Worm (Caenorhabditis elegans): ENCODE results near the gene gmeb-1.

The gmeb-1 gene

DNA sequence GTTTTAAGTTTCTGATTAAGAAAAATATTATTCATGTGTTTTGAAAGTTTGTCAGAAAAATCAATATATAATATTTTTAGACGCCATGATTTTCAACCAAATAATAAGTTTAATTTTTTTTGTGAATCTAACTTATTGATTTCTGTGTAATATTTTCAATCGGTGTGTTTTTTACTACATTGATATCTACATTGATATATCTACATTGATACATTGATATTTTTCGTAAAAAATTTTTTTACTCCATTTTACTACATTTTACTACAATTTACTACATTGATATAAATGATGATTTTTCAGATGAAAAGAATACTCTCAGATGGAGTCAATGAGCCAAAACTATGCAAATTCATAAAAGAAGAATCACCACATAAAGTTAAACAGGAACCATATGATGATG is at the start of gene gmeb-1:
gmeb-1 (plus strand) TSS at position 301 of the 400 bp plus-strand sequence.
- TF ChIP-seq ham-2 (GFP tag; optimal IDR thresholded peaks at IDR 0.05) (no peak), tbx-8 (GFP tag; optimal IDR thresholded peaks at IDR 0.05) (no peak), ceh-39 (tag; optimal IDR thresholded peaks at IDR 0.05) (no peak), bed-3 (GFP tag; optimal IDR thresholded peaks at IDR 0.05) (no peak), unc-39 (tag; optimal IDR thresholded peaks at IDR 0.05) (no peak), lin-32 (GFP tag; optimal IDR thresholded peaks at IDR 0.05) (no peak)

DNA sequence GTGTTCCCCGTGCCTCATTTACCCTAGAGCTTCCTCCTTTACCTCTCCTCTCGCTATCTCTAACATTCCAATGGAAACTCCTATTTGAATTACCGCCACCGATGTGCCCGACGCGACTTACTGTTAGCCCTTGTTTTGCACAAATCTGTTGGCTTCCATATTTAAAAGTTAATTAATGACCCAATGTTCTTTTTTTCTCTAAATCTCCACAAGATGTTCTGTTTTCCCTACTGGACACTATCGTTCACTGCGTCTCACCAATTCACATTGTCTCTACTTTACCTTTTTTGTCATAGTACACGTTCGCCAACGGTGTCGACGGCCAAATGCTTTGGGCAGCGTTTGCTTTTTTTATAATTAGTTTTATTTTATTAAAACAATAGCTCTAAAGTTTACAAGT is 18.8 kb upstream of the gmeb-1 start:
- no peak for TF ChIP-seq flh-1 (GFP tag; optimal IDR thresholded peaks at IDR 0.05)
- peak; percentile 35 for TF ChIP-seq mep-1 (tag; optimal IDR thresholded peaks at IDR 0.05)
- TF ChIP-seq cnd-1 (tag; optimal IDR thresholded peaks at IDR 0.05), result no peak
- TF ChIP-seq ham-2 (GFP tag; optimal IDR thresholded peaks at IDR 0.05), result peak; percentile 85
- no peak for TF ChIP-seq elt-1 (tag; optimal IDR thresholded peaks at IDR 0.05; ENCODE audit: borderline replicate concordance, insufficient read depth)
- no peak for TF ChIP-seq nhr-28 (tag; optimal IDR thresholded peaks at IDR 0.05)
- TF ChIP-seq sem-2 (GFP tag; optimal IDR thresholded peaks at IDR 0.05), result no peak
- TF ChIP-seq nhr-237 (tag; optimal IDR thresholded peaks at IDR 0.05), result no peak
- no peak for TF ChIP-seq unc-39 (tag; optimal IDR thresholded peaks at IDR 0.05)
- no peak for TF ChIP-seq nhr-12 (tag; optimal IDR thresholded peaks at IDR 0.05)
- TF ChIP-seq blmp-1 (tag; optimal IDR thresholded peaks at IDR 0.05), result no peak
- TF ChIP-seq elt-3 (tag; optimal IDR thresholded peaks at IDR 0.05), result no peak
- no peak for TF ChIP-seq mls-2 (tag; optimal IDR thresholded peaks at IDR 0.05)
- TF ChIP-seq hlh-1 (tag; optimal IDR thresholded peaks at IDR 0.05), result no peak
- no peak for TF ChIP-seq sptf-1 (tag; optimal IDR thresholded peaks at IDR 0.05)
- no peak for TF ChIP-seq mab-5 (tag; optimal IDR thresholded peaks at IDR 0.05)
- peak; percentile 68 for TF ChIP-seq ces-1 (GFP tag; optimal IDR thresholded peaks at IDR 0.05)
- no peak for TF ChIP-seq ceh-83 (GFP tag; optimal IDR thresholded peaks at IDR 0.05)
- no peak for TF ChIP-seq unc-120 (tag; optimal IDR thresholded peaks at IDR 0.05; ENCODE audit: poor library complexity, severe bottlenecking)
- TF ChIP-seq bed-3 (GFP tag; optimal IDR thresholded peaks at IDR 0.05), result no peak
- TF ChIP-seq nhr-2 (tag; optimal IDR thresholded peaks at IDR 0.05), result no peak

DNA sequence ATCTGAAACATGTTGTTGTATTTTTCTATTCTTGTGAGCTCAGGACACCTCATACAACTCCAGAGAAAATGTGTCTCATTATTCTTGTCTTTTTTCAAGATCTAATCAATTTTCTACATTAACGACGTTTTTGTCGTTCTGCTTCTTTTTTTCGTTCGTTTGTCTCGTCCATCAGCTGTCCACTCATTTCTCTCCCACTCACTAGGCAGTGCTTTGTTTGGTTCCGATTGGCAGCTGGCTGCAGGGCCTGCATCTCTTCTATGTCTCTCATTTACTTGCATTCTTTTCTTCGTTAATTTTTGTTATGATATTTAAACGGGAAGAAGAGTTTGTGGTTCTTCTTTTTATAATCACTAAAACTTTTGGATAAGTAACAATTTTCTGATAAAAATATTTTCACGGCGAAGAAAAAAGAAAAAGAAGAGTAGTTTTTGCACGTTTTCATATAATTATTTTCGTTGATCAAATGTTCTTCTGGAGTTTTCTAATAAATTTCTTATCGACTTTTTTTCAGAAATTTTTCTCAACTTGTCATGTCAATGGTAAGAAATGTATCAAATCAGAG is 17.9 kb upstream of the gmeb-1 start, which contains the start of gene 2L52.1:
2L52.1 (plus strand) TSS at position 515 of the 565 bp plus-strand sequence.
- TF ChIP-seq cnd-1 (tag; optimal IDR thresholded peaks at IDR 0.05) (peak; percentile 49), unc-62 (GFP tag; optimal IDR thresholded peaks at IDR 0.05) (peak; percentile 46), nhr-237 (tag; optimal IDR thresholded peaks at IDR 0.05) (no peak), unc-120 (tag; optimal IDR thresholded peaks at IDR 0.05; ENCODE audit: poor library complexity, severe bottlenecking) (peak; percentile 64), ces-1 (GFP tag; optimal IDR thresholded peaks at IDR 0.05) (peak; percentile 33), unc-39 (tag; optimal IDR thresholded peaks at IDR 0.05) (no peak), hlh-1 (tag; optimal IDR thresholded peaks at IDR 0.05) (peak; percentile 92)

DNA sequence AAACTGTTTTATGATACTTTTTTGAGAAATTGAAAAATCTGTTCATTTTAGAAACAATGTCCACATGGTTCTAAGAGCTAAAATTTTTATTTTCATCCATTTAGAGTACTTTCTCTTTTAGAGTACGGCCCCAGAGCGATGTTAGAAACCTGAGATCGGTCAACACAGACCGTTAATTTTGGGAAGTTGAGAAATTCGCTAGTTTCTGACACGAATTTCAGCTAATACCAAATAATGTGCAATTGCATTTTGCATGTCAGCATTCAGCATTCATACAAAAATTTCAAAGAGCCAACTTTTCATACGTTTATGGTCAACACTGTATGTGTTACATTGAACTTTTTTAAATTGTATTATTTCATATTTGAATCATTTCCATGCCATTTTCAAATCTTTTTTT is 14.5 kb upstream of the gmeb-1 start:
- TF ChIP-seq ceh-43 (GFP tag; optimal IDR thresholded peaks at IDR 0.05) (no peak), sptf-1 (tag; optimal IDR thresholded peaks at IDR 0.05) (no peak), drap-1 (GFP tag; optimal IDR thresholded peaks at IDR 0.05) (no peak), lin-13 (tag; optimal IDR thresholded peaks at IDR 0.05) (no peak)

DNA sequence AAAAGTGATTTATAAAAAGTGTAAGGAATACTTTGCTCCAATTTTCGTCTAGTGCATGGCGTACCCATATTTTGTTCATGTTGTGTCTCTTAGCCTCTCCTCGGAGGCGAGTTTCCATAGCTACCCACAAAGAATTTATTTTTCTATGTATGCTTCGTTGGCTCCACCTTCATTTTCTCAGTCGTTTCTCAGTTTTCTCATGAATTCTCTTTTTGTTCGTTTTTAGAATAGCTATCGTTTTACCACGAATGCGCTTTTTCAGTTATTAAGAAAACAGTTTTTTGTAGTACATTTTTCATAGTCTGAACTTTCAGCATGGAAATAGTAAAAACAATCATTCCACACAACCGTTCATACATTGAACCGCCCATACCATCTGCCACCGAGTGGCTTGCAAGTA is 13.0 kb upstream of the gmeb-1 start, which contains the start of gene osta-1:
osta-1 (plus strand) TSS at position 309 of the 400 bp plus-strand sequence.
- TF ChIP-seq unc-39 (tag; optimal IDR thresholded peaks at IDR 0.05) (no peak), lsy-2 (tag; optimal IDR thresholded peaks at IDR 0.05) (no peak), ceh-83 (GFP tag; optimal IDR thresholded peaks at IDR 0.05) (no peak), unc-62 (GFP tag; optimal IDR thresholded peaks at IDR 0.05) (no peak)

DNA sequence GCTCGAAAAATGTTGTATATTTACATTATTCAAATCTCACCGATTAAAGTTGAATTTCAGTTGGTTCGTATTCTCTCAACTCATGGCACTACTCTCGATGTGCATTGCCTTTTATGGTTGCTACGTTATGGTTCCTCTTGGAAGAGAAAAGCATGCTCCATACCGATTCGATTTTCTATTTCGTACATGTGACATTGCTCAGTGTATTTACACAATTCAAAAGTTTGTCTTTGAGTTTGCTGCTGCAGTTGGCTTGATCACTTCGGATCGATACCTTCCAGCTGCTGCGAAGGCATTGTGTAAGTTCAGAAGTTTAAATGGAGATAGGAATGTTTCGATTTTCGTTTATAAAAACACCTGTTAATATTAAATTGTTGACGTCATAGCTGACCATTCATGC is 11.1 kb upstream of the gmeb-1 start:
- TF ChIP-seq elt-1 (tag; optimal IDR thresholded peaks at IDR 0.05; ENCODE audit: borderline replicate concordance, insufficient read depth), result no peak
- TF ChIP-seq flh-1 (GFP tag; optimal IDR thresholded peaks at IDR 0.05), result no peak
- no peak for TF ChIP-seq nhr-12 (tag; optimal IDR thresholded peaks at IDR 0.05)
- no peak for TF ChIP-seq lsy-2 (tag; optimal IDR thresholded peaks at IDR 0.05)
- no peak for TF ChIP-seq blmp-1 (tag; optimal IDR thresholded peaks at IDR 0.05)
- TF ChIP-seq bed-3 (GFP tag; optimal IDR thresholded peaks at IDR 0.05), result no peak
- no peak for TF ChIP-seq zip-8 (tag; optimal IDR thresholded peaks at IDR 0.05)
- no peak for TF ChIP-seq mls-2 (tag; optimal IDR thresholded peaks at IDR 0.05)

Measured in whole organism, mixed stage, embryonic.